Fruit fly (Drosophila melanogaster): ENCODE measurements around the gene Cse1.

Gene Cse1

DNA sequence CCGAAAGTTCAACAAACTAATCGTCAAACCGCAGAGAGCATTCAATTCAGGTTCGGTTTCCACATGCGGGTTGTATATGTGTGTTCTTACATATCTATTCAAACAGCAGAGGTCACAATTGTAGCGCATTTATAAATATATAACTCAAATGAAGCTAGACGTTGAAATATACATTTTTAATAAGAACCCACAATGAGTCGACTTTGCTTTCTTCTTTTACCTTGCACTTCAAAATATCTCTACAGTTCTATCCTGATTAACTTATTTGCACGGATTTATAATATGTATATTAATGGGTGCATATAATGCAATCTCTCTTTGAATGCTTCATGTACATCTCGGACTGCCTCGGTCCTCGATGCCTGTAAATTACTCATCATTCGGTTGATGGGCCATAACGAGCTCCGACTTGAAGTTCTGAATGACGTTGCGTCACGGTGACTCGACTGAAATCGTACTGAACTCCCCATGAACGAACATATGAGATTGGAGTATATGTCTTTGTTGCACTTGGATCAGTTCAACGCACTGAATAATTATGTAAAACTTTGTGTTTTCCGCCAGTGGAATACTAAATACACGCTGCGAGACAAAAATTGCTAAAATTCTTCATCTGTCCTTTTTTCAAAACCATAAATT is 6.6 kb downstream of the Cse1 start (continued):
- TF ChIP-seq unpg (GFP tag; optimal IDR thresholded peaks at IDR 0.05) (peak; percentile 52), maf-S (GFP tag; optimal IDR thresholded peaks at IDR 0.05) (no peak), D19B (GFP tag; optimal IDR thresholded peaks at IDR 0.05) (no peak), Dfd (GFP tag; optimal IDR thresholded peaks at IDR 0.05) (no peak), CG3281 (GFP tag; optimal IDR thresholded peaks at IDR 0.05) (no peak), CG2202 (tag; optimal IDR thresholded peaks at IDR 0.05) (peak; percentile 9), CG17829 (tag; optimal IDR thresholded peaks at IDR 0.05) (peak; percentile 43), Stat92E (GFP tag; optimal IDR thresholded peaks at IDR 0.05) (peak in 1 of 3 experiments; percentile 5), fd64A (GFP tag; optimal IDR thresholded peaks at IDR 0.05) (no peak), C15 (GFP tag; IDR thresholded peaks at IDR 0.05) (no peak), H2.0 (GFP tag; IDR thresholded peaks at IDR 0.05) (no peak), tap (tag; optimal IDR thresholded peaks at IDR 0.05) (no peak), org-1 (GFP tag; optimal IDR thresholded peaks at IDR 0.05) (peak; percentile 22), CG10267 (tag; optimal IDR thresholded peaks at IDR 0.05) (peak; percentile 27), CG15601 (tag; optimal IDR thresholded peaks at IDR 0.05) (peak; percentile 52), CG6254 (GFP tag; optimal IDR thresholded peaks at IDR 0.05) (peak; percentile 63), z (GFP tag; IDR thresholded peaks at IDR 0.05) (no peak), CG17385 (GFP tag; optimal IDR thresholded peaks at IDR 0.05) (peak; percentile 25), Vsx1 (GFP tag; optimal IDR thresholded peaks at IDR 0.05) (no peak), Dek (tag; optimal IDR thresholded peaks at IDR 0.05) (no peak), otp (GFP tag; IDR thresholded peaks at IDR 0.05) (no peak), crp (GFP tag; optimal IDR thresholded peaks at IDR 0.05) (no peak), gt (GFP tag; IDR thresholded peaks at IDR 0.05) (no peak), CG4707 (GFP tag; optimal IDR thresholded peaks at IDR 0.05) (peak; percentile 1), NfI (GFP tag; optimal IDR thresholded peaks at IDR 0.05) (peak; percentile 21), CoRest (tag; optimal IDR thresholded peaks at IDR 0.05) (no peak), CG4730 (GFP tag; IDR thresholded peaks at IDR 0.05) (no peak), HmgZ (tag; optimal IDR thresholded peaks at IDR 0.05) (no peak), zen2 (GFP tag; IDR thresholded peaks at IDR 0.05; ENCODE audit: partially characterized antibody) (no peak), klu (GFP tag; IDR thresholded peaks at IDR 0.05) (no peak), Hr78 (GFP tag; optimal IDR thresholded peaks at IDR 0.05) (no peak), fd96Cb (tag; optimal IDR thresholded peaks at IDR 0.05) (peak; percentile 37), NK7.1 (GFP tag; optimal IDR thresholded peaks at IDR 0.05) (no peak), MTF-1 (GFP tag; optimal IDR thresholded peaks at IDR 0.05; ENCODE audit: borderline replicate concordance) (no peak), gcm (GFP tag; optimal IDR thresholded peaks at IDR 0.05) (peak; percentile 86), Trl (optimal IDR thresholded peaks at IDR 0.05) (no peak), Trl (GFP tag; optimal IDR thresholded peaks at IDR 0.05) (no peak), dan (GFP tag; IDR thresholded peaks at IDR 0.05) (no peak), CG31365 (tag; optimal IDR thresholded peaks at IDR 0.05) (no peak), Opbp (GFP tag; IDR thresholded peaks at IDR 0.05; ENCODE audit: partially characterized antibody) (no peak), CG10979 (tag; optimal IDR thresholded peaks at IDR 0.05) (peak; percentile 62), Blimp-1 (GFP tag; optimal IDR thresholded peaks at IDR 0.05) (peak; percentile 62), ewg (GFP tag; optimal IDR thresholded peaks at IDR 0.05) (no peak), ems (GFP tag; optimal IDR thresholded peaks at IDR 0.05) (no peak), vvl (GFP tag; IDR thresholded peaks at IDR 0.05) (0 out of 2 replicates have a peak, but pooled peaks have one; percentile 42), fu2 (GFP tag; optimal IDR thresholded peaks at IDR 0.05) (no peak), CkIIα-i1 (GFP tag; IDR thresholded peaks at IDR 0.05) (no peak), CG17359 (tag; optimal IDR thresholded peaks at IDR 0.05) (peak; percentile 30), Mad (GFP tag; optimal IDR thresholded peaks at IDR 0.05) (no peak)
